ENCODE assay signal across 6 worm cellular contexts in genomic region chrV:10856901-10857637, ce11.
A peak's percentile ranks its signal among the peaks of the same experiment; 100 is the strongest.
TF ChIP-seq lines count a peak whose summit lies in the region.

No protein-coding gene starts in this region.

TF ChIP-seq in whole organism, L1 larva, 84 proteins besides CTCF, POLR2A, EP300 and RAD21 (continued from another document):
- TF ChIP-seq ama-1 (optimal IDR thresholded peaks at IDR 0.05; lab: Kevin White, UChicago) (no peak), snpc-4 (tag; optimal IDR thresholded peaks at IDR 0.05; lab: Kevin White, UChicago) (no peak), lin-14 (GFP tag; optimal IDR thresholded peaks at IDR 0.05; lab: Kevin White, UChicago) (peak; percentile 77), efl-1 (optimal IDR thresholded peaks at IDR 0.05; lab: Kevin White, UChicago) (no peak), efl-1 (GFP tag; optimal IDR thresholded peaks at IDR 0.05 in 1 of 2; lab: Kevin White, UChicago) (peak in 1 of 2 experiments; percentile 22), tbx-2 (tag; optimal IDR thresholded peaks at IDR 0.05; lab: Kevin White, UChicago) (peak; percentile 46), unc-130 (tag; optimal IDR thresholded peaks at IDR 0.05; lab: Kevin White, UChicago) (no peak), nhr-71 (tag; optimal IDR thresholded peaks at IDR 0.05; lab: Kevin White, UChicago) (peak; percentile 45), elt-3 (tag; optimal IDR thresholded peaks at IDR 0.05; lab: Kevin White, UChicago) (no peak), zag-1 (tag; optimal IDR thresholded peaks at IDR 0.05; lab: Kevin White, UChicago) (no peak), mab-9 (GFP tag; IDR thresholded peaks at IDR 0.05; lab: Robert Waterston, UW) (no peak), snu-23 (GFP tag; optimal IDR thresholded peaks at IDR 0.05; lab: Kevin White, UChicago) (peak; percentile 27), nhr-47 (tag; optimal IDR thresholded peaks at IDR 0.05; lab: Kevin White, UChicago) (peak; percentile 34), rnt-1 (tag; optimal IDR thresholded peaks at IDR 0.05; lab: Kevin White, UChicago) (peak; percentile 44)

TF ChIP-seq in whole organism, L2 larva, 48 proteins besides CTCF, POLR2A, EP300 and RAD21 (continued from another document and continues in another):
- TF ChIP-seq mbf-1 (tag; optimal IDR thresholded peaks at IDR 0.05; lab: Kevin White, UChicago) (no peak), crh-2 (tag; optimal IDR thresholded peaks at IDR 0.05; lab: Kevin White, UChicago) (no peak), lin-13 (GFP tag; optimal IDR thresholded peaks at IDR 0.05; lab: Kevin White, UChicago) (no peak), peb-1 (tag; optimal IDR thresholded peaks at IDR 0.05; lab: Kevin White, UChicago) (no peak), ama-1 (optimal IDR thresholded peaks at IDR 0.05; lab: Kevin White, UChicago) (no peak), R02D3.7 (tag; optimal IDR thresholded peaks at IDR 0.05; lab: Kevin White, UChicago) (no peak), C34F6.9 (tag; optimal IDR thresholded peaks at IDR 0.05; lab: Kevin White, UChicago) (peak; percentile 43), lsy-2 (tag; optimal IDR thresholded peaks at IDR 0.05; lab: Kevin White, UChicago) (peak in 1 of 2 experiments; percentile 21), ceh-82 (tag; optimal IDR thresholded peaks at IDR 0.05; lab: Kevin White, UChicago) (no peak), alr-1 (tag; optimal IDR thresholded peaks at IDR 0.05; lab: Kevin White, UChicago) (no peak), unc-62 (GFP tag; optimal IDR thresholded peaks at IDR 0.05; lab: Kevin White, UChicago) (no peak), nhr-21 (tag; optimal IDR thresholded peaks at IDR 0.05; lab: Kevin White, UChicago) (no peak), nhr-23 (tag; optimal IDR thresholded peaks at IDR 0.05; lab: Kevin White, UChicago) (no peak), nhr-129 (tag; optimal IDR thresholded peaks at IDR 0.05; lab: Kevin White, UChicago) (peak; percentile 78), Y55F3AM.14 (GFP tag; optimal IDR thresholded peaks at IDR 0.05; lab: Kevin White, UChicago) (peak; percentile 82), nhr-25 (tag; optimal IDR thresholded peaks at IDR 0.05; lab: Kevin White, UChicago) (no peak), sem-4 (tag; optimal IDR thresholded peaks at IDR 0.05; lab: Kevin White, UChicago) (no peak), sma-9 (GFP tag; optimal IDR thresholded peaks at IDR 0.05; lab: Kevin White, UChicago) (peak; percentile 8), sma-9 (tag; optimal IDR thresholded peaks at IDR 0.05; lab: Kevin White, UChicago) (no peak), mdl-1 (tag; optimal IDR thresholded peaks at IDR 0.05; lab: Kevin White, UChicago) (no peak), mab-5 (tag; optimal IDR thresholded peaks at IDR 0.05; lab: Kevin White, UChicago) (no peak), nhr-6 (tag; optimal IDR thresholded peaks at IDR 0.05; lab: Kevin White, UChicago) (no peak), nhr-77 (tag; optimal IDR thresholded peaks at IDR 0.05; lab: Kevin White, UChicago) (no peak), zag-1 (tag; optimal IDR thresholded peaks at IDR 0.05; lab: Kevin White, UChicago) (no peak), nhr-11 (tag; optimal IDR thresholded peaks at IDR 0.05; lab: Kevin White, UChicago) (no peak)

TF ChIP-seq in whole organism, L3 larva, 47 proteins besides CTCF, POLR2A, EP300 and RAD21 (continued from another document and continues in another):
- TF ChIP-seq nhr-23 (tag; optimal IDR thresholded peaks at IDR 0.05; lab: Kevin White, UChicago) (no peak), mdl-1 (tag; optimal IDR thresholded peaks at IDR 0.05; lab: Kevin White, UChicago) (no peak), pqm-1 (tag; optimal IDR thresholded peaks at IDR 0.05; lab: Kevin White, UChicago) (peak; percentile 58), ceh-9 (tag; optimal IDR thresholded peaks at IDR 0.05; lab: Kevin White, UChicago) (no peak), R02D3.7 (tag; optimal IDR thresholded peaks at IDR 0.05; lab: Kevin White, UChicago) (no peak), sea-2 (GFP tag; optimal IDR thresholded peaks at IDR 0.05; lab: Kevin White, UChicago) (no peak), lin-15B (tag; optimal IDR thresholded peaks at IDR 0.05; lab: Kevin White, UChicago) (no peak), nhr-67 (tag; optimal IDR thresholded peaks at IDR 0.05; lab: Kevin White, UChicago) (no peak), nhr-77 (tag; optimal IDR thresholded peaks at IDR 0.05; lab: Kevin White, UChicago) (no peak), nhr-12 (tag; optimal IDR thresholded peaks at IDR 0.05; lab: Kevin White, UChicago) (no peak), hmg-11 (tag; optimal IDR thresholded peaks at IDR 0.05; lab: Kevin White, UChicago) (no peak), fkh-2 (tag; optimal IDR thresholded peaks at IDR 0.05; lab: Kevin White, UChicago) (no peak), lin-39 (tag; optimal IDR thresholded peaks at IDR 0.05; lab: Kevin White, UChicago) (peak; percentile 49), ztf-4 (tag; optimal IDR thresholded peaks at IDR 0.05; lab: Kevin White, UChicago) (no peak), skn-1 (tag; optimal IDR thresholded peaks at IDR 0.05; lab: Kevin White, UChicago) (no peak), fkh-10 (GFP tag; optimal IDR thresholded peaks at IDR 0.05; lab: Kevin White, UChicago) (peak; percentile 23), daf-12 (tag; optimal IDR thresholded peaks at IDR 0.05; lab: Kevin White, UChicago) (no peak), egl-27 (tag; optimal IDR thresholded peaks at IDR 0.05; lab: Kevin White, UChicago) (no peak), eor-1 (tag; optimal IDR thresholded peaks at IDR 0.05; lab: Kevin White, UChicago) (no peak), jun-1 (tag; optimal IDR thresholded peaks at IDR 0.05; lab: Kevin White, UChicago) (peak; percentile 10), lsy-12 (tag; optimal IDR thresholded peaks at IDR 0.05; lab: Kevin White, UChicago) (no peak), tbx-2 (tag; optimal IDR thresholded peaks at IDR 0.05; lab: Kevin White, UChicago) (no peak), mml-1 (tag; optimal IDR thresholded peaks at IDR 0.05; lab: Kevin White, UChicago) (no peak), nhr-11 (tag; optimal IDR thresholded peaks at IDR 0.05; lab: Kevin White, UChicago) (peak; percentile 64), nhr-25 (tag; optimal IDR thresholded peaks at IDR 0.05; lab: Kevin White, UChicago) (peak; percentile 10), elt-2 (tag; optimal IDR thresholded peaks at IDR 0.05; lab: Kevin White, UChicago) (peak; percentile 42), nhr-28 (tag; optimal IDR thresholded peaks at IDR 0.05; lab: Kevin White, UChicago) (no peak)

TF ChIP-seq in whole organism, L4 larva, 104 proteins besides CTCF, POLR2A, EP300 and RAD21 (continued from another document):
- TF ChIP-seq nhr-11 (tag; optimal IDR thresholded peaks at IDR 0.05; lab: Kevin White, UChicago) (peak; percentile 72), lin-1 (GFP tag; IDR thresholded peaks at IDR 0.05; lab: Robert Waterston, UW) (no peak), hlh-30 (tag; optimal IDR thresholded peaks at IDR 0.05; lab: Kevin White, UChicago; ENCODE audit: insufficient read depth) (peak; percentile 15), set-16 (GFP tag; IDR thresholded peaks at IDR 0.05; lab: Robert Waterston, UW) (0 out of 2 replicates have a peak, but pooled peaks have one; percentile 5), unc-62 (GFP tag; optimal IDR thresholded peaks at IDR 0.05 in 1 of 2; lab: Kevin White, UChicago) (peak in 1 of 2 experiments; percentile 64), unc-62 (tag; optimal IDR thresholded peaks at IDR 0.05; lab: Kevin White, UChicago) (no peak), lsy-2 (tag; optimal IDR thresholded peaks at IDR 0.05; lab: Kevin White, UChicago) (peak in 1 of 2 experiments; percentile 9), nhr-28 (tag; optimal IDR thresholded peaks at IDR 0.05; lab: Kevin White, UChicago) (peak; percentile 56), hmg-1.1 (GFP tag; IDR thresholded peaks at IDR 0.05; lab: Robert Waterston, UW) (peak; percentile 41; the same call in 1 of the 2 replicates), aha-1 (tag; lab: Kevin White, UChicago) (peak; percentile 87), dmd-6 (GFP tag; IDR thresholded peaks at IDR 0.05; lab: Robert Waterston, UW) (peak; percentile 70), ceh-32 (tag; optimal IDR thresholded peaks at IDR 0.05; lab: Kevin White, UChicago; ENCODE audit: poor library complexity) (no peak)

TF ChIP-seq in whole organism, late embryonic, 69 proteins besides CTCF, POLR2A, EP300 and RAD21 (continued from another document):
- no peak for TF ChIP-seq hlh-13 (GFP tag; optimal IDR thresholded peaks at IDR 0.05; lab: Kevin White, UChicago)
- peak; percentile 21 for TF ChIP-seq K02D7.2 (tag; optimal IDR thresholded peaks at IDR 0.05; lab: Kevin White, UChicago)
- no peak for TF ChIP-seq lim-6 (tag; optimal IDR thresholded peaks at IDR 0.05; lab: Kevin White, UChicago)
- TF ChIP-seq pat-9 (tag; optimal IDR thresholded peaks at IDR 0.05; lab: Kevin White, UChicago): no peak
- TF ChIP-seq elt-2 (tag; optimal IDR thresholded peaks at IDR 0.05; lab: Kevin White, UChicago): no peak

TF ChIP-seq in whole organism, young adult, 124 proteins besides CTCF, POLR2A, EP300 and RAD21 (continued from another document):
- TF ChIP-seq Y53G8AR.9 (GFP tag; conservative IDR thresholded peaks at IDR 0.05; lab: Robert Waterston, UW): no peak
- TF ChIP-seq nhr-90 (tag; optimal IDR thresholded peaks at IDR 0.05; lab: Kevin White, UChicago): no peak
- no peak for TF ChIP-seq him-1 (tag; optimal IDR thresholded peaks at IDR 0.05; lab: Kevin White, UChicago)
- TF ChIP-seq egl-18 (GFP tag; IDR thresholded peaks at IDR 0.05; lab: Robert Waterston, UW): no peak
- TF ChIP-seq B0035.1 (tag; optimal IDR thresholded peaks at IDR 0.05; lab: Kevin White, UChicago): no peak
- no peak for TF ChIP-seq xnd-1 (tag; optimal IDR thresholded peaks at IDR 0.05; lab: Kevin White, UChicago)
- no peak for TF ChIP-seq ztf-25 (GFP tag; IDR thresholded peaks at IDR 0.05; lab: Robert Waterston, UW)
- TF ChIP-seq snpc-1.3 (tag; optimal IDR thresholded peaks at IDR 0.05; lab: Kevin White, UChicago; ENCODE audit: insufficient read depth): no peak
- TF ChIP-seq cebp-2 (GFP tag; IDR thresholded peaks at IDR 0.05; lab: Robert Waterston, UW): 0 out of 2 replicates have a peak, but pooled peaks have one; percentile 25
- no peak for TF ChIP-seq snpc-4 (GFP tag; optimal IDR thresholded peaks at IDR 0.05; lab: Kevin White, UChicago)
- TF ChIP-seq snpc-4 (tag; optimal IDR thresholded peaks at IDR 0.05; lab: Kevin White, UChicago): no peak
- TF ChIP-seq pha-4 (tag; optimal IDR thresholded peaks at IDR 0.05; lab: Kevin White, UChicago): no peak
- no peak for TF ChIP-seq somi-1 (GFP tag; optimal IDR thresholded peaks at IDR 0.05; lab: Kevin White, UChicago)
- no peak for TF ChIP-seq F49E8.2 (tag; optimal IDR thresholded peaks at IDR 0.05; lab: Kevin White, UChicago; ENCODE audit: insufficient read depth)
- peak; percentile 19; the same call in 1 of the 2 replicates for TF ChIP-seq B0336.3 (GFP tag; IDR thresholded peaks at IDR 0.05; lab: Robert Waterston, UW)
- no peak for TF ChIP-seq ztf-26 (tag; optimal IDR thresholded peaks at IDR 0.05; lab: Kevin White, UChicago)
- TF ChIP-seq ceh-79 (tag; optimal IDR thresholded peaks at IDR 0.05; lab: Kevin White, UChicago): no peak
- TF ChIP-seq ekl-4 (GFP tag; IDR thresholded peaks at IDR 0.05; lab: Robert Waterston, UW): no peak
- peak; percentile 3 for TF ChIP-seq T07F8.4 (tag; optimal IDR thresholded peaks at IDR 0.05; lab: Kevin White, UChicago)
- no peak for TF ChIP-seq Y53F4B.3 (GFP tag; IDR thresholded peaks at IDR 0.05; lab: Robert Waterston, UW)
- no peak for TF ChIP-seq F57A8.1 (GFP tag; optimal IDR thresholded peaks at IDR 0.05; lab: Kevin White, UChicago)
- no peak for TF ChIP-seq nfya-2 (GFP tag; IDR thresholded peaks at IDR 0.05; lab: Robert Waterston, UW)
- TF ChIP-seq madf-10 (tag; optimal IDR thresholded peaks at IDR 0.05; lab: Kevin White, UChicago): peak; percentile 97
- no peak for TF ChIP-seq C06A6.2 (GFP tag; conservative IDR thresholded peaks at IDR 0.05; lab: Robert Waterston, UW)
- TF ChIP-seq D2030.7 (GFP tag; IDR thresholded peaks at IDR 0.05; lab: Robert Waterston, UW): no peak
- TF ChIP-seq ceh-91 (GFP tag; IDR thresholded peaks at IDR 0.05; lab: Robert Waterston, UW): no peak
- TF ChIP-seq ZK185.1 (tag; optimal IDR thresholded peaks at IDR 0.05; lab: Kevin White, UChicago; ENCODE audit: poor library complexity, severe bottlenecking): no peak
- TF ChIP-seq nhr-80 (tag; optimal IDR thresholded peaks at IDR 0.05; lab: Kevin White, UChicago): peak; percentile 85
- no peak for TF ChIP-seq K12H6.12 (tag; optimal IDR thresholded peaks at IDR 0.05; lab: Kevin White, UChicago)
- no peak for TF ChIP-seq attf-3 (GFP tag; conservative IDR thresholded peaks at IDR 0.05; lab: Robert Waterston, UW)
- no peak for TF ChIP-seq rpc-1 (optimal IDR thresholded peaks at IDR 0.05; lab: Kevin White, UChicago)
- TF ChIP-seq rpc-1 (tag; optimal IDR thresholded peaks at IDR 0.05; lab: Kevin White, UChicago): no peak
- no peak for TF ChIP-seq lsl-1 (GFP tag; optimal IDR thresholded peaks at IDR 0.05; lab: Kevin White, UChicago)
- no peak for TF ChIP-seq aptf-3 (GFP tag; IDR thresholded peaks at IDR 0.05; lab: Robert Waterston, UW)
- no peak for TF ChIP-seq F55B11.4 (tag; optimal IDR thresholded peaks at IDR 0.05; lab: Kevin White, UChicago; ENCODE audit: borderline replicate concordance, insufficient read depth)
- TF ChIP-seq chd-7 (tag; optimal IDR thresholded peaks at IDR 0.05; lab: Kevin White, UChicago): no peak
- no peak for TF ChIP-seq lin-54 (GFP tag; optimal IDR thresholded peaks at IDR 0.05; lab: Kevin White, UChicago)
- no peak for TF ChIP-seq F23B12.7 (tag; optimal IDR thresholded peaks at IDR 0.05; lab: Kevin White, UChicago; ENCODE audit: insufficient read depth)
- 0 out of 2 replicates have a peak, but pooled peaks have one; percentile 52 for TF ChIP-seq dox-1 (GFP tag; IDR thresholded peaks at IDR 0.05; lab: Robert Waterston, UW)
- TF ChIP-seq madf-3 (GFP tag; IDR thresholded peaks at IDR 0.05; lab: Robert Waterston, UW): no peak
- no peak for TF ChIP-seq ets-4 (GFP tag; optimal IDR thresholded peaks at IDR 0.05; lab: Kevin White, UChicago)
- TF ChIP-seq let-607 (tag; optimal IDR thresholded peaks at IDR 0.05; lab: Kevin White, UChicago): no peak
- no peak for TF ChIP-seq hmg-20 (GFP tag; IDR thresholded peaks at IDR 0.05; lab: Robert Waterston, UW)
- TF ChIP-seq B0261.1 (tag; optimal IDR thresholded peaks at IDR 0.05; lab: Kevin White, UChicago): no peak
- no peak for TF ChIP-seq lsy-27 (tag; optimal IDR thresholded peaks at IDR 0.05; lab: Kevin White, UChicago; ENCODE audit: borderline replicate concordance, insufficient read depth)
- no peak for TF ChIP-seq nhr-179 (tag; optimal IDR thresholded peaks at IDR 0.05; lab: Kevin White, UChicago)
- TF ChIP-seq mes-4 (tag; optimal IDR thresholded peaks at IDR 0.05; lab: Kevin White, UChicago): no peak
- TF ChIP-seq tbp1 (GFP tag; optimal IDR thresholded peaks at IDR 0.05; lab: Kevin White, UChicago): no peak
- no peak for TF ChIP-seq bed-1 (GFP tag; IDR thresholded peaks at IDR 0.05; lab: Robert Waterston, UW)
- TF ChIP-seq egrh-3 (GFP tag; IDR thresholded peaks at IDR 0.05; lab: Robert Waterston, UW): no peak
- TF ChIP-seq pbrm-1 (GFP tag; IDR thresholded peaks at IDR 0.05; lab: Robert Waterston, UW): no peak
- TF ChIP-seq dpl-1 (GFP tag; optimal IDR thresholded peaks at IDR 0.05; lab: Kevin White, UChicago): no peak
- no peak for TF ChIP-seq akir-1 (GFP tag; optimal IDR thresholded peaks at IDR 0.05; lab: Kevin White, UChicago)
- TF ChIP-seq Y56A3A.18 (GFP tag; IDR thresholded peaks at IDR 0.05; lab: Robert Waterston, UW): no peak
- no peak for TF ChIP-seq Y95B8A.8 (GFP tag; IDR thresholded peaks at IDR 0.05; lab: Robert Waterston, UW)
- peak; percentile 7 for TF ChIP-seq ztf-22 (GFP tag; optimal IDR thresholded peaks at IDR 0.05; lab: Kevin White, UChicago)
- TF ChIP-seq F52B5.7 (tag; optimal IDR thresholded peaks at IDR 0.05; lab: Kevin White, UChicago): no peak
